Worm (Caenorhabditis elegans) whole organism, early embryonic: Measurements from ENCODE around the gene nspg-10.

Experiments used
- F13C5.2 ChIP-seq: sonication (generic microtip); optimal IDR thresholded peaks from 2 replicates; lab custom pipeline; 2017; ENCODE audit warnings: mild to moderate bottlenecking, missing genetic modification characterization, inconsistent platforms, missing compliant biosample characterization
- ama-1 ChIP-seq: fragments of 150-350 bp; optimal IDR thresholded peaks from 2 replicates; lab custom pipeline; 2014
- ceh-13 ChIP-seq: fragments of 200-800 bp; sonication (Bioruptor generic); optimal IDR thresholded peaks from 2 replicates; lab custom pipeline; 2018; ENCODE audit warnings: mild to moderate bottlenecking, missing genetic modification characterization, missing compliant biosample characterization
- ets-7 ChIP-seq: sonication (generic microtip); optimal IDR thresholded peaks from 2 replicates; lab custom pipeline; 2016; ENCODE audit warnings: missing genotype, missing genetic modification characterization, missing compliant biosample characterization
- flt-1 ChIP-seq: fragments of 200-800 bp; sonication (Bioruptor generic); IDR thresholded peaks from 2 replicates; pipeline ENCODE4 v1.3.6; 2022; ENCODE audit warnings: missing genetic modification characterization, missing compliant biosample characterization
- hnd-1 ChIP-seq: sonication (generic microtip); optimal IDR thresholded peaks from 2 replicates; lab custom pipeline; 2016; ENCODE audit warnings: missing genetic modification characterization, missing compliant biosample characterization
- scrt-1 ChIP-seq: fragments of 200-800 bp; sonication (Bioruptor generic); IDR thresholded peaks from 2 replicates; pipeline ENCODE4 v1.3.6; 2022; ENCODE audit warnings: missing genetic modification characterization, missing compliant biosample characterization
- tbx-11 ChIP-seq: fragments of 200-800 bp; sonication (Bioruptor generic); IDR thresholded peaks from 2 replicates; pipeline ENCODE4 v1.3.6; 2022; ENCODE audit warnings: missing genetic modification characterization, missing compliant biosample characterization
- tbx-37 ChIP-seq: fragments of 200-800 bp; sonication (Bioruptor generic); conservative IDR thresholded peaks from 2 replicates; pipeline ENCODE4 v1.3.6; 2022; ENCODE audit warnings: missing genetic modification reagents, missing genetic modification characterization, missing compliant biosample characterization
- tra-4 ChIP-seq: sonication (generic microtip); optimal IDR thresholded peaks from 2 replicates; lab custom pipeline; 2017; ENCODE audit warnings: missing genetic modification characterization, missing compliant biosample characterization

DNA sequence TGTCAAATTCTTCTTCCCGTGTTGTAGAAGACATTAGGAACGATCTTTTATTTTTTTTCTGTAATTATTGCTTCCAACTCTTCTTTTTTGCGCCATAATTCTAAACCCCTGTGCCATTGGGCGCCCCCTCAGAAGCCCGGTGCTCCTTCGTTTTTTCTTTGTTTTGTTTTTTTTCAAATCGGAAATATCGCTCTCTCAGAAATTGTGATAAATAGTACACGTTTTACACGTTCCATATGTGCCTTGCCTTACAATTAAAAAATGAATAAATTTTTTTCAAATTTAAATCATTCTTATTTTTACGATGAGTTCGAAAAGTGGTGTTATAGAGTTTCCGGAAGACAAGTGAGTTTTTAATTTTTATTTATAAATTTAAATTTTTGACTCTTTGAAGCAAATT is 43.9 kb downstream of the nspg-10 start, which contains the start of gene F29B9.7:
- no peak for TF ChIP-seq scrt-1 (GFP tag; lab: Robert Waterston, UW)
- no peak for TF ChIP-seq ceh-13 (GFP tag; lab: Kevin White, UChicago)
- TF ChIP-seq ama-1 (lab: Kevin White, UChicago): no peak
- TF ChIP-seq tra-4 (tag; lab: Kevin White, UChicago): no peak
- no peak for TF ChIP-seq tbx-37
- no peak for TF ChIP-seq ets-7
- no peak for TF ChIP-seq tbx-11
- no peak for TF ChIP-seq F13C5.2 (tag; lab: Kevin White, UChicago)
- no peak for TF ChIP-seq flt-1 (GFP tag; lab: Robert Waterston, UW)
- no peak for TF ChIP-seq hnd-1 (tag; lab: Kevin White, UChicago)
